Fruit fly (Drosophila melanogaster) whole organism, embryonic: Measurements from ENCODE around the gene CG42393.

Source experiments
- Abd-B ChIP-seq: fragments of 200-800 bp; sonication (Bioruptor generic); optimal IDR thresholded peaks from 2 replicates; lab custom pipeline; 2018; ENCODE audit warnings: missing biosample characterization, mild to moderate bottlenecking, missing genetic modification characterization, moderate library complexity
- Antp ChIP-seq: fragments of 200-800 bp; sonication (Bioruptor generic); optimal IDR thresholded peaks from 3 replicates; lab custom pipeline; 2016; ENCODE audit warnings: missing biosample characterization, missing genetic modification characterization
- BEAF-32 ChIP-seq: fragments of 200-800 bp; sonication (Bioruptor generic); optimal IDR thresholded peaks from 3 replicates; lab custom pipeline; 2017; ENCODE audit warnings: missing biosample characterization, missing genetic modification characterization, mild to moderate bottlenecking, moderate library complexity, missing genetic modification reagents
- BtbVII ChIP-seq: fragments of 200-800 bp; sonication (Bioruptor generic); optimal IDR thresholded peaks from 3 replicates; lab custom pipeline; 2017; ENCODE audit warnings: missing biosample characterization, mild to moderate bottlenecking, missing genetic modification characterization
- CG10565 ChIP-seq: fragments of 200-800 bp; sonication (Bioruptor generic); optimal IDR thresholded peaks from 3 replicates; lab custom pipeline; 2016; ENCODE audit warnings: missing biosample characterization, mild to moderate bottlenecking, missing genetic modification characterization
- CG11456 ChIP-seq: fragments of 200-800 bp; sonication (Bioruptor generic); IDR thresholded peaks from 3 replicates; pipeline ENCODE4 v1.3.6; 2022; ENCODE audit warnings: missing biosample characterization, missing genetic modification characterization
- CG12236 ChIP-seq: fragments of 200-800 bp; sonication (Bioruptor generic); optimal IDR thresholded peaks from 2 replicates; lab custom pipeline; 2016; ENCODE audit warnings: missing biosample characterization, missing genetic modification characterization
- CG14014 ChIP-seq: fragments of 200-800 bp; sonication (Bioruptor generic); IDR thresholded peaks from 2 replicates; pipeline ENCODE4 v1.3.6; 2022; ENCODE audit warnings: missing biosample characterization, missing genetic modification characterization
- CG14050 ChIP-seq: fragments of 200-800 bp; sonication (Bioruptor generic); IDR thresholded peaks from 3 replicates; pipeline ENCODE4 v1.3.6; 2022; ENCODE audit warnings: missing biosample characterization, missing genetic modification characterization
- CG15696 ChIP-seq: fragments of 200-800 bp; sonication (Bioruptor generic); optimal IDR thresholded peaks from 2 replicates; lab custom pipeline; 2019; ENCODE audit warnings: missing biosample characterization, mild to moderate bottlenecking, missing genetic modification characterization, moderate library complexity
- CG16815 ChIP-seq: fragments of 200-800 bp; sonication (Bioruptor generic); optimal IDR thresholded peaks from 3 replicates; lab custom pipeline; 2017; ENCODE audit warnings: missing biosample characterization, mild to moderate bottlenecking, missing genetic modification characterization
- CG17361 ChIP-seq: fragments of 200-800 bp; sonication (Bioruptor generic); IDR thresholded peaks from 3 replicates; pipeline ENCODE4 v1.3.6; 2022; ENCODE audit warnings: missing biosample characterization, missing genetic modification characterization
- CG1792 ChIP-seq: fragments of 200-800 bp; sonication (Bioruptor generic); optimal IDR thresholded peaks from 2 replicates; lab custom pipeline; 2016; ENCODE audit warnings: missing biosample characterization, missing genetic modification characterization
- CG18476 ChIP-seq: fragments of 200-800 bp; sonication (Bioruptor generic); optimal IDR thresholded peaks from 2 replicates; lab custom pipeline; 2016; ENCODE audit warnings: missing biosample characterization, mild to moderate bottlenecking, missing genetic modification characterization
- CG34422 ChIP-seq: fragments of 200-800 bp; sonication (Bioruptor generic); IDR thresholded peaks from 3 replicates; pipeline ENCODE4 v1.3.6; 2022; ENCODE audit warnings: missing biosample characterization, missing genetic modification characterization
- CG4328 ChIP-seq: fragments of 200-800 bp; sonication (Bioruptor generic); optimal IDR thresholded peaks from 3 replicates; lab custom pipeline; 2017; ENCODE audit warnings: missing biosample characterization, missing genetic modification reagents, missing genetic modification characterization
- CG43689 ChIP-seq: fragments of 200-800 bp; sonication (Bioruptor generic); IDR thresholded peaks from 2 replicates; pipeline ENCODE4 v1.3.6; 2022; ENCODE audit warnings: missing biosample characterization, missing genetic modification characterization
- CG4617 ChIP-seq: fragments of 200-800 bp; sonication (Bioruptor generic); optimal IDR thresholded peaks from 3 replicates; lab custom pipeline; 2016; ENCODE audit warnings: missing biosample characterization, missing genetic modification characterization, borderline replicate concordance
- CG6272 ChIP-seq: fragments of 200-800 bp; sonication (Bioruptor generic); IDR thresholded peaks from 2 replicates; pipeline ENCODE4 v1.3.6; 2022; ENCODE audit warnings: missing biosample characterization, missing genetic modification characterization
- CG6689 ChIP-seq: fragments of 200-800 bp; sonication (Bioruptor generic); IDR thresholded peaks from 2 replicates; pipeline ENCODE4 v1.3.6; 2022; ENCODE audit warnings: missing biosample characterization, missing genetic modification characterization
- CG7271 ChIP-seq: fragments of 200-800 bp; sonication (Bioruptor generic); optimal IDR thresholded peaks from 2 replicates; lab custom pipeline; 2018; ENCODE audit warnings: missing biosample characterization, mild to moderate bottlenecking, missing genetic modification characterization, moderate library complexity
- CG7556 ChIP-seq: fragments of 200-800 bp; sonication (Bioruptor generic); optimal IDR thresholded peaks from 2 replicates; lab custom pipeline; 2017; ENCODE audit warnings: missing biosample characterization, mild to moderate bottlenecking, missing genetic modification characterization
- CG8388 ChIP-seq: fragments of 200-800 bp; sonication (Bioruptor generic); optimal IDR thresholded peaks from 2 replicates; lab custom pipeline; 2019; ENCODE audit warnings: missing biosample characterization, mild to moderate bottlenecking, missing genetic modification characterization, moderate library complexity
- CG8924 ChIP-seq: fragments of 200-800 bp; optimal IDR thresholded peaks from 3 replicates; lab custom pipeline; 2019; ENCODE audit warnings: missing biosample characterization, mild to moderate bottlenecking, missing genetic modification characterization, moderate library complexity
- CTCF ChIP-seq: fragments of 200-800 bp; sonication (Bioruptor generic); optimal IDR thresholded peaks from 2 replicates; lab custom pipeline; 2017; ENCODE audit warnings: missing biosample characterization, mild to moderate bottlenecking, missing genetic modification characterization, moderate library complexity
- D ChIP-seq, 2 experiments: fragments of 200-800 bp in 1 of 2; fragments of >200 bp in 1 of 2; sonication (Bioruptor generic) in 1 of 2; optimal IDR thresholded peaks; 2 replicates in 1 of 2; 3 replicates in 1 of 2; lab custom pipeline; 2017; ENCODE audit warnings: mild to moderate bottlenecking in 1 of 2, missing biosample characterization in 1 of 2, missing genetic modification characterization in 1 of 2, missing genetic modification reagents in 1 of 2
- GATAe ChIP-seq: fragments of 200-800 bp; sonication (Bioruptor generic); conservative IDR thresholded peaks from 2 replicates; pipeline ENCODE4 v1.3.6; 2022; ENCODE audit warnings: missing biosample characterization, missing genetic modification characterization
- HLH4C ChIP-seq: fragments of 200-800 bp; sonication (Bioruptor generic); IDR thresholded peaks from 3 replicates; pipeline ENCODE4 v1.3.6; 2022; ENCODE audit warnings: missing biosample characterization, missing genetic modification characterization; ENCODE audit not compliant: partially characterized antibody
- HLH54F ChIP-seq: fragments of 200-800 bp; sonication (Bioruptor generic); optimal IDR thresholded peaks from 3 replicates; lab custom pipeline; 2016; ENCODE audit warnings: missing biosample characterization, missing genetic modification characterization
- Hr39 ChIP-seq: fragments of >200 bp; optimal IDR thresholded peaks from 2 replicates; lab custom pipeline; 2017
- Mad ChIP-seq: fragments of 200-800 bp; sonication (Bioruptor generic); optimal IDR thresholded peaks from 2 replicates; lab custom pipeline; 2016; ENCODE audit warnings: missing biosample characterization, missing genetic modification characterization
- croc ChIP-seq: fragments of 200-800 bp; sonication (Bioruptor generic); conservative IDR thresholded peaks from 3 replicates; pipeline ENCODE4 v1.3.6; 2022; ENCODE audit warnings: missing biosample characterization, missing genetic modification characterization
- crol ChIP-seq: fragments of 200-800 bp; sonication (Bioruptor generic); IDR thresholded peaks from 2 replicates; pipeline ENCODE4 v1.3.6; 2022; ENCODE audit warnings: missing biosample characterization, missing genetic modification characterization
- dan ChIP-seq: fragments of 200-800 bp; sonication (Bioruptor generic); IDR thresholded peaks from 2 replicates; pipeline ENCODE4 v1.3.6; 2022; ENCODE audit warnings: missing biosample characterization, missing genetic modification characterization
- ewg ChIP-seq: fragments of 200-800 bp; sonication (Bioruptor generic); optimal IDR thresholded peaks from 3 replicates; lab custom pipeline; 2017; ENCODE audit warnings: mild to moderate bottlenecking, missing biosample characterization, missing genetic modification reagents, missing genetic modification characterization
- exex ChIP-seq: fragments of 200-800 bp; sonication (Bioruptor generic); optimal IDR thresholded peaks from 4 replicates; lab custom pipeline; 2018; ENCODE audit warnings: missing biosample characterization, mild to moderate bottlenecking, missing genetic modification characterization, moderate library complexity
- eyg ChIP-seq: fragments of 200-800 bp; sonication (Bioruptor generic); optimal IDR thresholded peaks from 3 replicates; lab custom pipeline; 2016; ENCODE audit warnings: missing biosample characterization, missing genetic modification characterization
- gcm2 ChIP-seq: fragments of 200-800 bp; sonication (Bioruptor generic); optimal IDR thresholded peaks from 2 replicates; lab custom pipeline; 2016; ENCODE audit warnings: missing biosample characterization, missing genetic modification characterization
- gro ChIP-seq: fragments of 200-800 bp; sonication (Bioruptor generic); optimal IDR thresholded peaks from 2 replicates; lab custom pipeline; 2016; ENCODE audit warnings: missing biosample characterization, missing genetic modification characterization
- gt ChIP-seq: fragments of 200-800 bp; sonication (Bioruptor generic); IDR thresholded peaks from 2 replicates; pipeline ENCODE4 v1.3.6; 2022; ENCODE audit warnings: missing biosample characterization, missing genetic modification characterization
- nerfin-2 ChIP-seq: fragments of 200-800 bp; sonication (Bioruptor generic); IDR thresholded peaks from 2 replicates; pipeline ENCODE4 v1.3.6; 2022; ENCODE audit warnings: missing biosample characterization, missing genetic modification characterization; ENCODE audit not compliant: partially characterized antibody
- nmo ChIP-seq: fragments of 200-800 bp; sonication (Bioruptor generic); optimal IDR thresholded peaks from 2 replicates; lab custom pipeline; 2018; ENCODE audit warnings: missing biosample characterization, mild to moderate bottlenecking, missing genetic modification characterization, moderate library complexity
- odd ChIP-seq: fragments of 200-800 bp; sonication (Bioruptor generic); optimal IDR thresholded peaks from 2 replicates; lab custom pipeline; 2017; ENCODE audit warnings: missing biosample characterization, mild to moderate bottlenecking, missing genetic modification characterization
- pan ChIP-seq, 4 experiments: fragments of >200 bp in 3 of 4; fragments of 200-800 bp in 1 of 4; sonication (Bioruptor generic) in 1 of 4; optimal IDR thresholded peaks in 3 of 4; IDR thresholded peaks in 1 of 4; 2 replicates each; pipeline versions ENCODE4 v1.3.6 to Lab custom; 2017 to 2022; ENCODE audit warnings: missing biosample characterization in 2 of 4, missing genetic modification characterization in 2 of 4, mixed read lengths in 1 of 4
- pzg ChIP-seq: fragments of 200-800 bp; sonication (Bioruptor generic); optimal IDR thresholded peaks from 3 replicates; lab custom pipeline; 2018; ENCODE audit warnings: missing biosample characterization, mild to moderate bottlenecking, missing genetic modification characterization, moderate library complexity
- sens-2 ChIP-seq: fragments of 200-800 bp; sonication (Bioruptor generic); IDR thresholded peaks from 2 replicates; pipeline ENCODE4 v1.3.6; 2022; ENCODE audit warnings: missing biosample characterization, missing genetic modification characterization
- sna ChIP-seq: fragments of 200-800 bp; sonication (Bioruptor generic); IDR thresholded peaks from 2 replicates; pipeline ENCODE4 v1.3.6; 2022; ENCODE audit warnings: missing biosample characterization, missing genetic modification characterization; ENCODE audit not compliant: partially characterized antibody
- sr ChIP-seq: fragments of 200-800 bp; sonication (Bioruptor generic); IDR thresholded peaks from 3 replicates; pipeline ENCODE4 v1.3.6; 2022; ENCODE audit warnings: missing biosample characterization, missing genetic modification characterization
- yki ChIP-seq: fragments of >200 bp; optimal IDR thresholded peaks from 3 replicates; lab custom pipeline; 2018

The CG42393 gene

DNA sequence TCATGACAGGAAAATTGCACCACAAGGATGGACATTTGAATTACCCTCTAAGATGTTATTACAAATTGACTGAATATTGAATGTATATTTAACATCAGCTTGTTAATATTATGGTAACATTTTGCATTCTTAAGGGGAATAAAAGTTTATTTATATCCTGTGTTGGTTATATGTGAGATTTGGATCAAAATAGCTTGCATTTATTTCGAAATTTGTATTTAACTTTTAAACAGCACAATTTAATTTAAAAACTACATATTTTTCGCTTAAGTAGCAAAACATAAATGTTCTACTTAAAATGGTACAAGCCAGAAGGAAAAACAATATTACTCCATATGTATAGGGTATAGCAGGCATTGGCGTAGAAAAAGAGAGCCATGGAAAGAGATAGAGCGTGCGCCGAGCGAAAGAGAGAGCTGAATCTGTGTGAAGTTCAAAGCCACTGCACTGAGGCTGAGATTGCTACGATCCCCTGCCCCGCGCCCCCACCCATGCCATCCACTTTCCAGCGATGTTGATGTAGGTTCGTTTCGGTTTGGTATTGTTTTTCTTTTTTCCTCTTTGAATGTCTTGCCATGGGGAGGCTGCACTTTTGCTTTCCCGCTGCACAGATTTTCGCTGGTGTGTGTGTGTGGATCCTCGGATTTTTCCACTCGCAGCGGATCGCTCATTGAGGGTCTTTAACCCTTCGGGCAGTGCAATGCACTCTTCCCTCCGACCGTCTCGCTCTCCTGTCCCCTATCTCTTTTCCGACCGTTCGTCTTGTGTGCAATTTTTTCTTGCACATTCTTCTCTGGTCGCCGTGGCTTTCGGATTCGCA is 37.3 kb upstream of the CG42393 start (continued):
- TF ChIP-seq sna (no peak), nmo (GFP tag; lab: Kevin White, UChicago) (peak; percentile 96), Antp (GFP tag; lab: Kevin White, UChicago) (peak; percentile 37), ewg (peak; percentile 71), CG7271 (tag; lab: Kevin White, UChicago) (peak; percentile 57), Mad (GFP tag; lab: Kevin White, UChicago) (peak; percentile 59), CG18476 (peak; percentile 76), odd (peak; percentile 70), CG14014 (GFP tag; lab: Robert Waterston, UW) (0 out of 2 replicates have a peak, but pooled peaks have one; percentile 18), BEAF-32 (GFP tag; lab: Kevin White, UChicago) (no peak), CG16815 (GFP tag; lab: Kevin White, UChicago) (peak; percentile 94), CG10565 (GFP tag; lab: Kevin White, UChicago) (no peak), eyg (no peak), gcm2 (GFP tag; lab: Kevin White, UChicago) (no peak), croc (GFP tag; lab: Robert Waterston, UW) (peak; percentile 78), GATAe (no peak), CG17361 (GFP tag; lab: Robert Waterston, UW) (peak; percentile 97), CTCF (GFP tag; lab: Kevin White, UChicago) (peak; percentile 22), gro (GFP tag; lab: Kevin White, UChicago) (no peak), CG34422 (peak; percentile 71; the same call in 2 of the 3 replicates), CG12236 (GFP tag; lab: Kevin White, UChicago) (peak; percentile 83), sr (GFP tag; lab: Robert Waterston, UW) (no peak), CG4617 (peak; percentile 25), yki (lab: Kevin White, UChicago) (no peak), CG43689 (GFP tag; lab: Robert Waterston, UW) (no peak), BtbVII (peak; percentile 43), CG1792 (peak; percentile 31), CG6689 (peak; percentile 72), HLH54F (GFP tag; lab: Kevin White, UChicago) (peak; percentile 31), pzg (GFP tag; lab: Kevin White, UChicago) (no peak), dan (GFP tag; lab: Robert Waterston, UW) (peak; percentile 72), HLH4C (GFP tag; lab: Robert Waterston, UW) (no peak), sens-2 (0 out of 2 replicates have a peak, but pooled peaks have one; percentile 12), CG6272 (GFP tag; lab: Robert Waterston, UW) (no peak), D (optimal IDR thresholded peaks at IDR 0.05; lab: Kevin White, UChicago) (no peak), D (GFP tag; optimal IDR thresholded peaks at IDR 0.05; lab: Kevin White, UChicago) (peak; percentile 91), CG8924 (tag; lab: Kevin White, UChicago) (peak; percentile 93), CG4328 (peak; percentile 45), gt (GFP tag; lab: Robert Waterston, UW) (peak; percentile 65; the same call in 1 of the 2 replicates), CG15696 (tag; lab: Kevin White, UChicago) (peak; percentile 97), nerfin-2 (GFP tag; lab: Robert Waterston, UW) (no peak), CG14050 (no peak), CG7556 (GFP tag; lab: Kevin White, UChicago) (peak; percentile 91), exex (tag; lab: Kevin White, UChicago) (no peak), CG8388 (GFP tag; lab: Kevin White, UChicago) (peak; percentile 85), crol (GFP tag; lab: Robert Waterston, UW) (peak; percentile 97), Hr39 (no peak), pan (optimal IDR thresholded peaks at IDR 0.05; lab: Kevin White, UChicago) (peak in 1 of 2 experiments; percentile 80), pan (GFP tag; optimal IDR thresholded peaks at IDR 0.05 in 1 of 2, IDR thresholded peaks at IDR 0.05 in 1 of 2) (peak; percentile 38 to 75), CG11456 (GFP tag; lab: Robert Waterston, UW) (no peak), Abd-B (GFP tag; lab: Kevin White, UChicago) (peak; percentile 81)
